Worm (Caenorhabditis elegans) whole organism, L1 larva: ENCODE measurements around the gene ivns-1.

Source experiments
- ceh-82 ChIP-seq, 3 experiments: fragments of 150-350 bp in 1 of 3; sonication (generic microtip) in 2 of 3; optimal IDR thresholded peaks; 2 replicates each; lab custom pipeline; 2014 to 2017; ENCODE audit warnings: missing biosample characterization in 3 of 3, missing genetic modification characterization in 3 of 3
- elt-2 ChIP-seq: sonication (generic microtip); optimal IDR thresholded peaks from 2 replicates; lab custom pipeline; 2016; ENCODE audit warnings: missing genetic modification characterization, mild to moderate bottlenecking, inconsistent platforms, missing compliant biosample characterization, missing genetic modification reagents
- fkh-10 ChIP-seq: sonication (generic microtip); optimal IDR thresholded peaks from 2 replicates; lab custom pipeline; 2017; ENCODE audit warnings: missing biosample characterization, missing genetic modification reagents, missing genetic modification characterization
- lin-13 ChIP-seq: fragments of 150-350 bp; optimal IDR thresholded peaks from 2 replicates; lab custom pipeline; 2014; ENCODE audit warnings: missing biosample characterization, missing genetic modification reagents, missing genetic modification characterization
- mdl-1 ChIP-seq, 2 experiments: fragments of 150-350 bp; optimal IDR thresholded peaks; 2 replicates each; lab custom pipeline; 2014 to 2017; ENCODE audit warnings: missing biosample characterization in 2 of 2, missing genetic modification characterization in 2 of 2, inconsistent platforms in 1 of 2
- nhr-11 ChIP-seq: fragments of 150-350 bp; optimal IDR thresholded peaks from 2 replicates; lab custom pipeline; 2014; ENCODE audit warnings: missing biosample characterization, missing genetic modification characterization
- nhr-237 ChIP-seq: fragments of 150-350 bp; optimal IDR thresholded peaks from 2 replicates; lab custom pipeline; 2014; ENCODE audit warnings: missing biosample characterization, missing genetic modification characterization
- nhr-85 ChIP-seq: sonication (generic microtip); peaks from one replicate; lab custom pipeline; 2016; ENCODE audit warnings: missing genetic modification characterization, inconsistent platforms, missing compliant biosample characterization
- nhr-90 ChIP-seq: sonication (generic microtip); optimal IDR thresholded peaks from 2 replicates; lab custom pipeline; 2016; ENCODE audit warnings: mild to moderate bottlenecking, missing genetic modification characterization, missing compliant biosample characterization; ENCODE audit not compliant: poor library complexity
- rnt-1 ChIP-seq: sonication (generic microtip); optimal IDR thresholded peaks from 2 replicates; lab custom pipeline; 2016; ENCODE audit warnings: mild to moderate bottlenecking, missing genetic modification characterization, moderate library complexity, missing compliant biosample characterization
- unc-130 ChIP-seq: fragments of 150-350 bp; optimal IDR thresholded peaks from 2 replicates; lab custom pipeline; 2017; ENCODE audit warnings: missing biosample characterization, missing genetic modification characterization, inconsistent platforms
- unc-86 ChIP-seq: sonication (generic microtip); optimal IDR thresholded peaks from 2 replicates; lab custom pipeline; 2016; ENCODE audit warnings: missing genetic modification characterization, missing compliant biosample characterization
- unc-98 ChIP-seq: fragments of 200-800 bp; sonication (Bioruptor generic); IDR thresholded peaks from 2 replicates; pipeline ENCODE4 v1.3.6; 2022; ENCODE audit warnings: missing genetic modification characterization, missing compliant biosample characterization

DNA sequence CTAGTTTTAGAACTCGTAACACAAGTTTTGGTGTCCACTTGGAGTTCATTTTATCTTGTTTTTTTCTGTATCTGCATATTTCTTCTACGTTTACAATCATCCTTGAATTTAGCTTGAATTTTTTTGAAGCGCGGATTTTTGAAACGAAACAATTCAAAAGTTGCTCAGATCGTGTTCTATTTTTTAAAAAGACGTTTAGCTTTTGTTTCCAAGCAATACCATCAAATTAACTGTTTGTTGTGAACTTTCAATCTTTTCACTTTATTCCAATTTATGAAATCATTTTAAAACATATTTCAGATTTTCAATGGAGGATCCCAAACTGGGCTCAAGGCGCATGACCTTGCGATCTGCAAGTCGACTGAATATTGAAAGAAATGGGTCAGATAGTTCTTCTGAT lies 15.0 kb downstream of the ivns-1 start, which contains the start of gene R09A8.2:
- TF ChIP-seq nhr-11 (tag; lab: Kevin White, UChicago) (no peak), lin-13 (no peak), nhr-237 (tag; lab: Kevin White, UChicago) (no peak), nhr-85 (tag; lab: Kevin White, UChicago) (no peak), mdl-1 (tag; optimal IDR thresholded peaks at IDR 0.05; lab: Kevin White, UChicago) (no peak), unc-130 (tag; lab: Kevin White, UChicago) (no peak), nhr-90 (tag; lab: Kevin White, UChicago) (no peak), ceh-82 (tag; optimal IDR thresholded peaks at IDR 0.05; lab: Kevin White, UChicago) (no peak), fkh-10 (GFP tag; lab: Kevin White, UChicago) (no peak), rnt-1 (tag; lab: Kevin White, UChicago) (no peak), unc-86 (tag; lab: Kevin White, UChicago) (no peak), elt-2 (tag; lab: Kevin White, UChicago) (no peak), unc-98 (GFP tag; lab: Robert Waterston, UW) (no peak)
